Worm (Caenorhabditis elegans) whole organism, young adult: ENCODE results near the gene T01D1.5.

ENCODE experiments used
- B0035.1 ChIP-seq: sonication (generic microtip); optimal IDR thresholded peaks from 2 replicates; lab custom pipeline; 2016; ENCODE audit warnings: missing genetic modification characterization, mild to moderate bottlenecking, missing compliant biosample characterization, missing genotype, missing genetic modification reagents
- B0336.3 ChIP-seq: fragments of 200-800 bp; sonication (Bioruptor generic); IDR thresholded peaks from 2 replicates; pipeline ENCODE4 v1.3.6; 2022; ENCODE audit warnings: missing genetic modification characterization, missing compliant biosample characterization
- C17E4.6 ChIP-seq: fragments of 200-800 bp; sonication (Bioruptor generic); IDR thresholded peaks from 2 replicates; pipeline ENCODE4 v1.3.6; 2022; ENCODE audit warnings: missing genetic modification reagents, missing genetic modification characterization, missing compliant biosample characterization
- D2030.7 ChIP-seq: fragments of 200-800 bp; sonication (Bioruptor generic); IDR thresholded peaks from 2 replicates; pipeline ENCODE4 v1.3.6; 2022; ENCODE audit warnings: missing genetic modification reagents, missing genetic modification characterization, missing compliant biosample characterization
- F22D6.2 ChIP-seq: sonication (generic microtip); optimal IDR thresholded peaks from 2 replicates; lab custom pipeline; 2016; ENCODE audit warnings: mild to moderate bottlenecking, missing genetic modification characterization, missing compliant biosample characterization
- F33H1.4 ChIP-seq: fragments of 200-800 bp; sonication (Bioruptor generic); IDR thresholded peaks from 2 replicates; pipeline ENCODE4 v1.3.6; 2022; ENCODE audit warnings: missing genetic modification reagents, missing genetic modification characterization, missing compliant biosample characterization
- F52B5.7 ChIP-seq: sonication (generic microtip); optimal IDR thresholded peaks from 2 replicates; lab custom pipeline; 2016; ENCODE audit warnings: mild to moderate bottlenecking, missing genetic modification characterization, missing compliant biosample characterization
- F57A8.1 ChIP-seq: fragments of 200-800 bp; sonication (Bioruptor generic); optimal IDR thresholded peaks from 2 replicates; lab custom pipeline; 2018; ENCODE audit warnings: mild to moderate bottlenecking, missing genetic modification characterization, moderate library complexity, missing compliant biosample characterization
- F57C9.4 ChIP-seq: sonication (generic microtip); optimal IDR thresholded peaks from 2 replicates; lab custom pipeline; 2017; ENCODE audit warnings: mild to moderate bottlenecking, missing genetic modification characterization, missing compliant biosample characterization
- K12H6.12 ChIP-seq: fragments of 200-800 bp; sonication (Bioruptor generic); optimal IDR thresholded peaks from 2 replicates; lab custom pipeline; 2018; ENCODE audit warnings: mild to moderate bottlenecking, missing genetic modification characterization, missing compliant biosample characterization
- T07F8.4 ChIP-seq: sonication (generic microtip); optimal IDR thresholded peaks from 2 replicates; lab custom pipeline; 2016; ENCODE audit warnings: mild to moderate bottlenecking, missing genetic modification characterization, moderate library complexity, missing compliant biosample characterization
- Y53G8AR.9 ChIP-seq: fragments of 200-800 bp; sonication (Bioruptor generic); conservative IDR thresholded peaks from 2 replicates; pipeline ENCODE4 v1.3.6; 2022; ENCODE audit warnings: missing genetic modification reagents, missing genetic modification characterization, missing compliant biosample characterization
- Y67H2A.10 ChIP-seq: fragments of 200-800 bp; sonication (Bioruptor generic); conservative IDR thresholded peaks from 2 replicates; pipeline ENCODE4 v1.3.6; 2022; ENCODE audit warnings: missing genetic modification reagents, missing genetic modification characterization, missing compliant biosample characterization
- aptf-2 ChIP-seq: fragments of 200-800 bp; sonication (Bioruptor generic); conservative IDR thresholded peaks from 2 replicates; pipeline ENCODE4 v1.3.6; 2022; ENCODE audit warnings: missing genetic modification reagents, missing genetic modification characterization, missing compliant biosample characterization
- attf-6 ChIP-seq: fragments of 200-800 bp; sonication (Bioruptor generic); IDR thresholded peaks from 2 replicates; pipeline ENCODE4 v1.3.6; 2022; ENCODE audit warnings: missing genetic modification reagents, missing genetic modification characterization, missing compliant biosample characterization
- ceh-27 ChIP-seq: fragments of 200-800 bp; sonication (Bioruptor generic); optimal IDR thresholded peaks from 2 replicates; lab custom pipeline; 2018; ENCODE audit warnings: mild to moderate bottlenecking, missing genetic modification characterization, moderate library complexity, missing compliant biosample characterization
- dox-1 ChIP-seq: fragments of 200-800 bp; sonication (Bioruptor generic); IDR thresholded peaks from 2 replicates; pipeline ENCODE4 v1.3.6; 2022; ENCODE audit warnings: missing genetic modification reagents, missing genetic modification characterization, missing compliant biosample characterization
- dpff-1 ChIP-seq: sonication (generic microtip); optimal IDR thresholded peaks from 2 replicates; lab custom pipeline; 2017; ENCODE audit warnings: mild to moderate bottlenecking, missing genetic modification characterization, missing compliant biosample characterization
- ekl-4 ChIP-seq: fragments of 200-800 bp; sonication (Bioruptor generic); IDR thresholded peaks from 2 replicates; pipeline ENCODE4 v1.3.6; 2022; ENCODE audit warnings: missing genetic modification reagents, missing genetic modification characterization, missing compliant biosample characterization
- hlh-12 ChIP-seq: sonication (generic microtip); optimal IDR thresholded peaks from 2 replicates; lab custom pipeline; 2016; ENCODE audit warnings: missing genetic modification characterization, missing compliant biosample characterization
- hlh-26 ChIP-seq: fragments of 200-800 bp; sonication (Bioruptor generic); conservative IDR thresholded peaks from 2 replicates; pipeline ENCODE4 v1.3.6; 2022; ENCODE audit warnings: missing genetic modification reagents, missing genetic modification characterization, missing compliant biosample characterization
- hmg-1.2 ChIP-seq: fragments of 200-800 bp; sonication (Bioruptor generic); IDR thresholded peaks from 2 replicates; pipeline ENCODE4 v1.3.6; 2022; ENCODE audit warnings: missing genetic modification reagents, missing genetic modification characterization, missing compliant biosample characterization
- hmg-20 ChIP-seq: fragments of 200-800 bp; sonication (Bioruptor generic); IDR thresholded peaks from 2 replicates; pipeline ENCODE4 v1.3.6; 2022; ENCODE audit warnings: missing genetic modification reagents, missing genetic modification characterization, missing compliant biosample characterization
- lin-26 ChIP-seq: fragments of 200-800 bp; sonication (Bioruptor generic); IDR thresholded peaks from 2 replicates; pipeline ENCODE4 v1.3.6; 2022; ENCODE audit warnings: missing genetic modification reagents, missing genetic modification characterization, missing compliant biosample characterization
- lsl-1 ChIP-seq: fragments of 200-800 bp; sonication (Bioruptor generic); optimal IDR thresholded peaks from 2 replicates; lab custom pipeline; 2018; ENCODE audit warnings: mild to moderate bottlenecking, missing genetic modification characterization, moderate library complexity, missing compliant biosample characterization
- lsy-27 ChIP-seq: sonication (generic microtip); optimal IDR thresholded peaks from 2 replicates; lab custom pipeline; 2017; ENCODE audit warnings: missing genetic modification characterization, mild to moderate bottlenecking, missing compliant biosample characterization, antibody characterized with exemption, missing genotype, borderline replicate concordance; ENCODE audit not compliant: insufficient read depth
- madf-6 ChIP-seq: fragments of 200-800 bp; sonication (Bioruptor generic); IDR thresholded peaks from 2 replicates; pipeline ENCODE4 v1.3.6; 2022; ENCODE audit warnings: missing genetic modification reagents, missing genetic modification characterization, missing compliant biosample characterization
- mcd-1 ChIP-seq: fragments of 200-800 bp; sonication (Bioruptor generic); IDR thresholded peaks from 2 replicates; pipeline ENCODE4 v1.3.6; 2022; ENCODE audit warnings: missing genetic modification reagents, missing genetic modification characterization, missing compliant biosample characterization
- mes-4 ChIP-seq: sonication (generic microtip); optimal IDR thresholded peaks from 2 replicates; lab custom pipeline; 2016; ENCODE audit warnings: missing genotype, missing genetic modification characterization, missing compliant biosample characterization
- mxl-1 ChIP-seq: sonication (generic microtip); optimal IDR thresholded peaks from 2 replicates; lab custom pipeline; 2016; ENCODE audit warnings: missing genetic modification characterization, missing compliant biosample characterization
- nfya-1 ChIP-seq: sonication (generic microtip); optimal IDR thresholded peaks from 2 replicates; lab custom pipeline; 2017; ENCODE audit warnings: antibody characterized with exemption, missing compliant biosample characterization, missing genetic modification characterization, borderline replicate concordance; ENCODE audit not compliant: insufficient read depth
- pbrm-1 ChIP-seq: fragments of 200-800 bp; sonication (Bioruptor generic); IDR thresholded peaks from 2 replicates; pipeline ENCODE4 v1.3.6; 2022; ENCODE audit warnings: missing genetic modification reagents, missing genetic modification characterization, missing compliant biosample characterization
- pha-4 ChIP-seq: fragments of 150-350 bp; sonication (generic microtip); optimal IDR thresholded peaks from 2 replicates; lab custom pipeline; 2014; ENCODE audit warnings: missing biosample characterization, missing genetic modification reagents, missing genetic modification characterization
- sea-2 ChIP-seq: fragments of 200-800 bp; sonication (Bioruptor generic); IDR thresholded peaks from 2 replicates; pipeline ENCODE4 v1.3.6; 2022; ENCODE audit warnings: missing genetic modification characterization, missing compliant biosample characterization
- snpc-3.4 ChIP-seq: sonication (generic microtip); optimal IDR thresholded peaks from 2 replicates; lab custom pipeline; 2017; ENCODE audit warnings: missing genetic modification characterization, mild to moderate bottlenecking, missing compliant biosample characterization, antibody characterized with exemption, moderate library complexity, missing genotype, missing genetic modification reagents
- sptf-2 ChIP-seq: fragments of 200-800 bp; sonication (Bioruptor generic); optimal IDR thresholded peaks from 2 replicates; lab custom pipeline; 2018; ENCODE audit warnings: mild to moderate bottlenecking, missing genetic modification characterization, missing compliant biosample characterization
- tlf-1 ChIP-seq: fragments of 200-800 bp; sonication (Bioruptor generic); optimal IDR thresholded peaks from 2 replicates; lab custom pipeline; 2018; ENCODE audit warnings: mild to moderate bottlenecking, missing genetic modification characterization, missing compliant biosample characterization
- xnd-1 ChIP-seq: sonication (generic microtip); optimal IDR thresholded peaks from 2 replicates; lab custom pipeline; 2016; ENCODE audit warnings: missing genotype, missing genetic modification reagents, missing genetic modification characterization, missing compliant biosample characterization
- zfh-2 ChIP-seq: fragments of 200-800 bp; sonication (Bioruptor generic); conservative IDR thresholded peaks from 2 replicates; pipeline ENCODE4 v1.3.6; 2022; ENCODE audit warnings: missing genetic modification reagents, missing genetic modification characterization, missing compliant biosample characterization
- ztf-26 ChIP-seq: sonication (generic microtip); optimal IDR thresholded peaks from 2 replicates; lab custom pipeline; 2017; ENCODE audit warnings: missing genetic modification characterization, missing compliant biosample characterization
- ztf-3 ChIP-seq: fragments of 200-800 bp; sonication (Bioruptor generic); optimal IDR thresholded peaks from 2 replicates; lab custom pipeline; 2018; ENCODE audit warnings: mild to moderate bottlenecking, missing genetic modification characterization, missing compliant biosample characterization
- ztf-6 ChIP-seq: fragments of 200-800 bp; sonication (Bioruptor generic); IDR thresholded peaks from 2 replicates; pipeline ENCODE4 v1.3.6; 2022; ENCODE audit warnings: missing genetic modification reagents, missing genetic modification characterization, missing compliant biosample characterization

T01D1.5 gene

DNA sequence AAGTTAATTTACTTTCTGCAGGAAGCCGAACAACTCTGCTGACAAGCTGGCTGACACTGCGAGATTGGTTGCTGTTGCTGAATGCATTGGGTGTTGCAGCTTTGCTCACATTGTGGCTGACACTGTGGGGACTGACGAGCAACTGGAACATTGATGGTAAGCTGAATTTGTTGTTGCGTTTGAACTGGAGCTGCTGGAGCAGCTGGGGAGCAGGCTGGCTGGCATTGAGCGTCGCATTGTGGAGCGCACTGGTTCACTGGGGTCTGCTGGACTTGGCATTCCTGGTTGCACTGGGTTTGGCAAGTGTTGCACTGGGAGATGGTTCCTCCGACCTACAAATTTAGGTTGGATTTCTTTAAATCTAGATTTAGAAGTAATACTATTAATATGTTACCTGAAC lies 3.7 kb upstream of the T01D1.5 start:
- peak; percentile 53; the same call in 1 of the 2 replicates for TF ChIP-seq zfh-2 (GFP tag; lab: Robert Waterston, UW)
- no peak for TF ChIP-seq lsy-27 (tag; lab: Kevin White, UChicago)

DNA sequence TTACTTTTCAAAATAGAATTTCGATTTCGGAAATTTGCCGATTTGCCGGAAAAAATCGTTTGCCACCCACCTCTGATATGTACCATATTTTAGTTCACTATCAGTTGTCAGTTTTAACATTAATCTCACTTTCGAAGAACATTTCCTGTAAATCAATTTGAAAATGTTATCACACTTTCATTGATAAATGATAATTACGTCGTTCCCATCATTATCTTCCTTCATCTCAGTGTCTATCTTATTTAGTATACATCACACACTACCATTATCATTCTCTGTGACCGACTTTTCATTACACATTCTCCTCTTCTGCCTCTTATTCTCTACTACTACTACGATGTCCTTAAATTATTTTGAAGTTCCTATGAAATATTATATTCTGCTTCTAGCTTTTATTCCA lies 2.4 kb downstream of the T01D1.5 start, which contains the start of gene T01D1.8:
Gene T01D1.8, plus strand, starts transcription at position 236 of the 400 bp plus-strand sequence.
- no peak for TF ChIP-seq snpc-3.4 (tag; lab: Kevin White, UChicago)
- TF ChIP-seq mxl-1 (tag; lab: Kevin White, UChicago), result no peak
- no peak for TF ChIP-seq T07F8.4 (tag; lab: Kevin White, UChicago)
- no peak for TF ChIP-seq sptf-2
- TF ChIP-seq ztf-6, result no peak
- TF ChIP-seq D2030.7, result no peak
- no peak for TF ChIP-seq dpff-1
- TF ChIP-seq ztf-3 (GFP tag; lab: Kevin White, UChicago), result no peak
- no peak for TF ChIP-seq dox-1
- no peak for TF ChIP-seq madf-6 (GFP tag; lab: Robert Waterston, UW)
- no peak for TF ChIP-seq pbrm-1
- TF ChIP-seq B0336.3, result no peak
- TF ChIP-seq hmg-20, result no peak

DNA sequence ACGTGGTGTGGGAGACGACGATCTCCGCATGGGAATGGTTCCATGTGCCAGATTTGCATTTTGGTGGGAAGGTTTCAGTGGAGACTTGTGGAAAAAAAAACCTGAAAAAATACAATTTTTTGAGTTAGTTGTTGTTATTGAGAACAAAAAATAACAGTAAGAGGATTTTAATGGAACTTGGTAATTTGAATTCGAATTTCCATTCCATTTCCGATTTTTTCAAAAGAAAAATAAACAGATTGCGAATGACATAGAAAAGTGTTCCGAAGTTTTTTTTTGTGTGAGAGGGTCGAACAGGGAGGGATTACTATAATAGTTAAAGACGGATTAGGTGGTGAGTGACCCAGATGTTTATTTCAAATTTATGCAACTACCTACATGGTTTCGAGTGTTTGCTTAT lies 9.9 kb downstream of the T01D1.5 start, which contains the start of gene T01D1.4:
Gene T01D1.4, minus strand, starts transcription at position 101 of the 400 bp plus-strand sequence.
- no peak for TF ChIP-seq B0336.3
- no peak for TF ChIP-seq hmg-1.2 (GFP tag; lab: Robert Waterston, UW)
- TF ChIP-seq lsl-1 (GFP tag; lab: Kevin White, UChicago), result no peak
- TF ChIP-seq lin-26 (GFP tag; lab: Robert Waterston, UW), result no peak
- no peak for TF ChIP-seq aptf-2 (GFP tag; lab: Robert Waterston, UW)
- TF ChIP-seq sea-2 (GFP tag; lab: Robert Waterston, UW), result no peak
- no peak for TF ChIP-seq mes-4 (tag; lab: Kevin White, UChicago)
- no peak for TF ChIP-seq mcd-1
- no peak for TF ChIP-seq attf-6 (GFP tag; lab: Robert Waterston, UW)

DNA sequence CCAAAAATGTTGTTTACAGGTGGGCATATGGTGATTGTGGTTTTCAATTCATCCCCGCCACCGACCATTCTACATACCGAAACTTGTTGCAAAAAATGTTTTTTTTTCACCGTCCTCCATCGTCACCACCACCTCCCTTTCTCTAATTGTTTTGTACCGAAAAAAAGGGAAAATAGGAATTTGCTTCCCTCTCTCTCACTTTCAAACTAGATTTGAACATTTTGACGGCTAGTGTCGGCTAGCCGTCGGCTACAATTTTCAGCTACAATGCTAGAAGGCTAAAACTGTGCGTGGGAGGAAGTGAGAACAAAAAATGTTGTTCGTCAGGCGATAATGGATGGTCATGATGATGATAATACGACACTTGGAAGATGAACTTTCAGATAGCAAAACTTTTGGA lies 10.7 kb downstream of the T01D1.5 start:
- TF ChIP-seq C17E4.6 (GFP tag; lab: Robert Waterston, UW) (no peak), tlf-1 (GFP tag; lab: Kevin White, UChicago) (no peak), sptf-2 (no peak)

ce11 chrII:176622-177021 lies 12.2 kb downstream of the T01D1.5 start:
- no peak for TF ChIP-seq Y53G8AR.9
- TF ChIP-seq Y67H2A.10 (GFP tag; lab: Robert Waterston, UW), result no peak
- TF ChIP-seq F22D6.2 (tag; lab: Kevin White, UChicago), result no peak
- TF ChIP-seq xnd-1 (tag; lab: Kevin White, UChicago), result no peak
- TF ChIP-seq ekl-4, result no peak
- TF ChIP-seq ztf-26, result no peak

ce11 chrII:175868-176267 lies 13.0 kb downstream of the T01D1.5 start, which contains the start of gene T01D1.3:
T01D1.3 (minus strand) TSS chrII:175968.
- TF ChIP-seq F33H1.4 (GFP tag; lab: Robert Waterston, UW), result no peak
- no peak for TF ChIP-seq F57C9.4
- TF ChIP-seq F57A8.1 (GFP tag; lab: Kevin White, UChicago), result no peak
- no peak for TF ChIP-seq D2030.7
- TF ChIP-seq pha-4 (tag; lab: Kevin White, UChicago), result no peak
- no peak for TF ChIP-seq ceh-27 (GFP tag; lab: Kevin White, UChicago)
- no peak for TF ChIP-seq K12H6.12 (tag; lab: Kevin White, UChicago)
- TF ChIP-seq F52B5.7 (tag; lab: Kevin White, UChicago), result no peak
- no peak for TF ChIP-seq hlh-12
- no peak for TF ChIP-seq lsy-27 (tag; lab: Kevin White, UChicago)
- no peak for TF ChIP-seq nfya-1
- no peak for TF ChIP-seq hlh-26 (GFP tag; lab: Robert Waterston, UW)
- TF ChIP-seq lin-26 (GFP tag; lab: Robert Waterston, UW), result no peak
- TF ChIP-seq mcd-1, result no peak
- no peak for TF ChIP-seq B0035.1 (tag; lab: Kevin White, UChicago)
